Worm (Caenorhabditis elegans): ENCODE data around the gene nhr-108.
"Not testable (repeated sequence)": the region's sequence is repeated elsewhere in the genome, so short reads cannot be mapped to it uniquely, and the experiment has no call there.

Gene nhr-108

ce11 chrV:15929882-15930281 lies 5.6 kb upstream of the nhr-108 start, which contains the start of gene srbc-77:
Gene srbc-77 (plus strand): TSS chrV:15930182.
- not testable (repeated sequence) for TF ChIP-seq hmbx-1, ceh-36, tra-4 (tag; optimal IDR thresholded peaks at IDR 0.05)

ce11 chrV:15928325-15928724 lies 4.1 kb upstream of the nhr-108 start, which contains the start of gene pzf-1:
Gene pzf-1 (minus strand): TSS chrV:15928425.
- no peak for TF ChIP-seq ceh-36 (tag; optimal IDR thresholded peaks at IDR 0.05)
- TF ChIP-seq tbx-37 (GFP tag; conservative IDR thresholded peaks at IDR 0.05): no peak
- no peak for TF ChIP-seq F13C5.2 (tag; optimal IDR thresholded peaks at IDR 0.05)
- no peak for TF ChIP-seq scrt-1 (GFP tag; IDR thresholded peaks at IDR 0.05)
- no peak for TF ChIP-seq aly-1 (tag; optimal IDR thresholded peaks at IDR 0.05)
- no peak for TF ChIP-seq tbx-11 (GFP tag; IDR thresholded peaks at IDR 0.05)
- no peak for TF ChIP-seq hmg-4 (GFP tag; optimal IDR thresholded peaks at IDR 0.05)
- TF ChIP-seq hnd-1 (tag; optimal IDR thresholded peaks at IDR 0.05): no peak
- TF ChIP-seq tra-4 (tag; optimal IDR thresholded peaks at IDR 0.05): no peak
- no peak for TF ChIP-seq pes-1 (GFP tag; IDR thresholded peaks at IDR 0.05)
- no peak for TF ChIP-seq sea-1 (GFP tag; conservative IDR thresholded peaks at IDR 0.05)
- no peak for TF ChIP-seq ceh-13 (GFP tag; optimal IDR thresholded peaks at IDR 0.05)
- no peak for TF ChIP-seq hmbx-1 (tag; optimal IDR thresholded peaks at IDR 0.05)
- no peak for TF ChIP-seq flt-1 (GFP tag; IDR thresholded peaks at IDR 0.05)
- TF ChIP-seq ama-1 (optimal IDR thresholded peaks at IDR 0.05): no peak
- no peak for TF ChIP-seq ets-7 (tag; optimal IDR thresholded peaks at IDR 0.05)

ce11 chrV:15922979-15923378 lies 1.3 kb downstream of the nhr-108 start, which contains the start of gene F35E8.13:
Gene F35E8.13 (plus strand): TSS chrV:15923279.
- TF ChIP-seq ets-7 (tag; optimal IDR thresholded peaks at IDR 0.05) (no peak), tbx-11 (GFP tag; IDR thresholded peaks at IDR 0.05) (no peak), aly-1 (tag; optimal IDR thresholded peaks at IDR 0.05) (no peak), flt-1 (GFP tag; IDR thresholded peaks at IDR 0.05) (no peak), ama-1 (optimal IDR thresholded peaks at IDR 0.05) (no peak), scrt-1 (GFP tag; IDR thresholded peaks at IDR 0.05) (no peak), hmbx-1 (tag; optimal IDR thresholded peaks at IDR 0.05) (no peak), pes-1 (GFP tag; IDR thresholded peaks at IDR 0.05) (no peak), F13C5.2 (tag; optimal IDR thresholded peaks at IDR 0.05) (no peak), hnd-1 (tag; optimal IDR thresholded peaks at IDR 0.05) (no peak), ceh-36 (tag; optimal IDR thresholded peaks at IDR 0.05) (no peak), tbx-37 (GFP tag; conservative IDR thresholded peaks at IDR 0.05) (no peak), sea-1 (GFP tag; conservative IDR thresholded peaks at IDR 0.05) (no peak), tra-4 (tag; optimal IDR thresholded peaks at IDR 0.05) (no peak), hmg-4 (GFP tag; optimal IDR thresholded peaks at IDR 0.05) (no peak), B0310.2 (tag; optimal IDR thresholded peaks at IDR 0.05) (no peak)

- no peak for TF ChIP-seq F13C5.2 (tag; optimal IDR thresholded peaks at IDR 0.05)
Measured at ce11 chrV:15921102-15921501, 3.2 kb downstream of the nhr-108 start, which contains the start of gene cdr-1. Gene cdr-1 (plus strand): TSS chrV:15921309.

ce11 chrV:15920273-15920672 lies 4.0 kb downstream of the nhr-108 start, which contains the start of gene F35E8.10:
Gene F35E8.10 (minus strand): TSS chrV:15920373.
- TF ChIP-seq sea-1 (GFP tag; conservative IDR thresholded peaks at IDR 0.05): no peak
- TF ChIP-seq ceh-36 (tag; optimal IDR thresholded peaks at IDR 0.05): no peak
- no peak for TF ChIP-seq F13C5.2 (tag; optimal IDR thresholded peaks at IDR 0.05)
- TF ChIP-seq hmg-4 (GFP tag; optimal IDR thresholded peaks at IDR 0.05): no peak
- TF ChIP-seq tbx-11 (GFP tag; IDR thresholded peaks at IDR 0.05): no peak
- no peak for TF ChIP-seq aly-1 (tag; optimal IDR thresholded peaks at IDR 0.05)
- no peak for TF ChIP-seq ets-7 (tag; optimal IDR thresholded peaks at IDR 0.05)
- no peak for TF ChIP-seq tra-4 (tag; optimal IDR thresholded peaks at IDR 0.05)
- TF ChIP-seq hmbx-1 (tag; optimal IDR thresholded peaks at IDR 0.05): no peak
- no peak for TF ChIP-seq pes-1 (GFP tag; IDR thresholded peaks at IDR 0.05)
- no peak for TF ChIP-seq flt-1 (GFP tag; IDR thresholded peaks at IDR 0.05)
- no peak for TF ChIP-seq scrt-1 (GFP tag; IDR thresholded peaks at IDR 0.05)
- TF ChIP-seq ama-1 (optimal IDR thresholded peaks at IDR 0.05): no peak
- no peak for TF ChIP-seq ceh-13 (GFP tag; optimal IDR thresholded peaks at IDR 0.05)
- TF ChIP-seq hnd-1 (tag; optimal IDR thresholded peaks at IDR 0.05): no peak

- TF ChIP-seq ceh-13 (GFP tag; optimal IDR thresholded peaks at IDR 0.05) (no peak), hmg-4 (GFP tag; optimal IDR thresholded peaks at IDR 0.05) (no peak), hnd-1 (tag; optimal IDR thresholded peaks at IDR 0.05) (no peak), tbx-11 (GFP tag; IDR thresholded peaks at IDR 0.05) (no peak), ets-7 (tag; optimal IDR thresholded peaks at IDR 0.05) (no peak), flt-1 (GFP tag; IDR thresholded peaks at IDR 0.05) (no peak), tbx-37 (GFP tag; conservative IDR thresholded peaks at IDR 0.05) (no peak)
Measured at ce11 chrV:15917458-15917857, 6.8 kb downstream of the nhr-108 start, which contains the start of gene F35E8.9. Gene F35E8.9 (minus strand): TSS chrV:15917558.

- no peak for TF ChIP-seq tra-4 (tag; optimal IDR thresholded peaks at IDR 0.05)
- TF ChIP-seq hnd-1 (tag; optimal IDR thresholded peaks at IDR 0.05): no peak
Measured at ce11 chrV:15915919-15916318, 8.4 kb downstream of the nhr-108 start, which contains the start of gene gst-38. Gene gst-38 (minus strand): TSS chrV:15916070.

ce11 chrV:15915307-15915706 lies 9.0 kb downstream of the nhr-108 start:
- TF ChIP-seq hmbx-1 (tag; optimal IDR thresholded peaks at IDR 0.05): no peak
- TF ChIP-seq sea-1 (GFP tag; conservative IDR thresholded peaks at IDR 0.05): no peak
- no peak for TF ChIP-seq F13C5.2 (tag; optimal IDR thresholded peaks at IDR 0.05)

ce11 chrV:15914774-15915173 lies 9.5 kb downstream of the nhr-108 start:
- TF ChIP-seq flt-1 (GFP tag; IDR thresholded peaks at IDR 0.05): no peak
- no peak for TF ChIP-seq tra-4 (tag; optimal IDR thresholded peaks at IDR 0.05)
- no peak for TF ChIP-seq B0310.2 (tag; optimal IDR thresholded peaks at IDR 0.05)
- TF ChIP-seq pes-1 (GFP tag; IDR thresholded peaks at IDR 0.05): no peak
- TF ChIP-seq tbx-37 (GFP tag; conservative IDR thresholded peaks at IDR 0.05): no peak
- TF ChIP-seq ama-1 (optimal IDR thresholded peaks at IDR 0.05): no peak
- no peak for TF ChIP-seq F13C5.2 (tag; optimal IDR thresholded peaks at IDR 0.05)
- TF ChIP-seq tbx-11 (GFP tag; IDR thresholded peaks at IDR 0.05): no peak
- no peak for TF ChIP-seq aly-1 (tag; optimal IDR thresholded peaks at IDR 0.05)
- no peak for TF ChIP-seq ceh-36 (tag; optimal IDR thresholded peaks at IDR 0.05)
- no peak for TF ChIP-seq scrt-1 (GFP tag; IDR thresholded peaks at IDR 0.05)
- no peak for TF ChIP-seq hmbx-1 (tag; optimal IDR thresholded peaks at IDR 0.05)
- TF ChIP-seq hnd-1 (tag; optimal IDR thresholded peaks at IDR 0.05): no peak
- TF ChIP-seq ets-7 (tag; optimal IDR thresholded peaks at IDR 0.05): no peak
